Worm (Caenorhabditis elegans): ENCODE results near the gene T25F10.3.
A peak's percentile ranks its signal among the peaks of the same experiment; 100 is the strongest.

Gene T25F10.3

ce11 chrV:6732995-6733394 is 11.9 kb upstream of the T25F10.3 start, which contains the start of gene grl-8:
TSS of gene grl-8 (minus strand) at chrV:6733095.
- no peak for TF ChIP-seq chd-7 (tag; optimal IDR thresholded peaks at IDR 0.05)
- no peak for TF ChIP-seq attf-3 (GFP tag; conservative IDR thresholded peaks at IDR 0.05)
- TF ChIP-seq gei-17 (GFP tag; optimal IDR thresholded peaks at IDR 0.05), result no peak
- no peak for TF ChIP-seq die-1 (tag; optimal IDR thresholded peaks at IDR 0.05)
- no peak for TF ChIP-seq ceh-100 (GFP tag; IDR thresholded peaks at IDR 0.05)

ce11 chrV:6736108-6736507 is 8.8 kb upstream of the T25F10.3 start:
- no peak for TF ChIP-seq F33H1.4 (GFP tag; IDR thresholded peaks at IDR 0.05)
- no peak for TF ChIP-seq dpl-1 (GFP tag; optimal IDR thresholded peaks at IDR 0.05)
- no peak for TF ChIP-seq mel-28 (tag; optimal IDR thresholded peaks at IDR 0.05; ENCODE audit: borderline replicate concordance)
- TF ChIP-seq him-1 (tag; optimal IDR thresholded peaks at IDR 0.05), result no peak
- TF ChIP-seq ztf-26 (tag; optimal IDR thresholded peaks at IDR 0.05), result no peak
- no peak for TF ChIP-seq ztf-3 (GFP tag; optimal IDR thresholded peaks at IDR 0.05)
- no peak for TF ChIP-seq rcor-1 (GFP tag; IDR thresholded peaks at IDR 0.05)
- TF ChIP-seq ztf-28 (GFP tag; IDR thresholded peaks at IDR 0.05), result no peak
- TF ChIP-seq nfya-1 (tag; optimal IDR thresholded peaks at IDR 0.05; ENCODE audit: borderline replicate concordance, insufficient read depth), result no peak
- no peak for TF ChIP-seq C06A6.2 (GFP tag; conservative IDR thresholded peaks at IDR 0.05)
- no peak for TF ChIP-seq cebp-1 (GFP tag; IDR thresholded peaks at IDR 0.05)
- TF ChIP-seq cebp-1 (tag; optimal IDR thresholded peaks at IDR 0.05), result no peak
- no peak for TF ChIP-seq ama-1 (optimal IDR thresholded peaks at IDR 0.05)
- no peak for TF ChIP-seq ama-1 (GFP tag; optimal IDR thresholded peaks at IDR 0.05)
- no peak for TF ChIP-seq nhr-80 (tag; optimal IDR thresholded peaks at IDR 0.05)
- no peak for TF ChIP-seq snpc-1.1 (tag; optimal IDR thresholded peaks at IDR 0.05; ENCODE audit: insufficient read depth)
- no peak for TF ChIP-seq hsf-1 (GFP tag; IDR thresholded peaks at IDR 0.05)
- TF ChIP-seq nhr-179 (tag; optimal IDR thresholded peaks at IDR 0.05), result no peak
- TF ChIP-seq B0035.1 (tag; optimal IDR thresholded peaks at IDR 0.05), result no peak
- TF ChIP-seq lir-1 (GFP tag; conservative IDR thresholded peaks at IDR 0.05), result no peak

- TF ChIP-seq cebp-1 (GFP tag; IDR thresholded peaks at IDR 0.05) (no peak), cebp-1 (tag; optimal IDR thresholded peaks at IDR 0.05) (peak; percentile 62), Y95B8A.8 (GFP tag; IDR thresholded peaks at IDR 0.05) (no peak)
These were observed 8.0 kb upstream of the T25F10.3 start for ce11 chrV:6736877-6737276.

DNA sequence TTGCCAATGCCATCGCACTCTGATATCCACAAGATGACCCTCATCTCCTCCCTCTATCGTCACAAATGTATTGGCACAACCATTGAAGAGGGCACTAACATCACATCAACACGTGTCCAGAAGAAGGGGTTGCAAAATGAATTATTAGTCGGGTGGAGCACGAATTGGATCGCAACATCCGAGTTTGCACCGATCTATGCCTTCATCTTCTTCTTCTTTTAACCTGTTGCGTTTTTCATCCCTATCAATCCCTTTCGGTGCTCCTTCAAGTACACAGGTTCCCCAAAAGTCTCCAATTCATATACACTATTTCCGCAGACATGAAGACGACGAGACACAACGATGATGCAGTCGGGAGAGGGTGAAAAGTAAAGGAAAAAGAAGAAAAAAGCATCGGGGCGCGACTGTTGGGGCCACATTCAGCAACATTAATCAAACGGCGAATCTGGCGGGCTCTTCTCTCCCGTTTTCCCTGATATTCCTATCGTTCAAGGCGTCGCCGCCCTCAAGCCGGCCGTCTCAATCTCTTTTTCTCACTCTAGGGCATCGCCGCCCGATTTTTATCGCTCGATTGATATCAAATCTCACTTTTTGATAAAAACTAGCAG is 6.7 kb downstream of the T25F10.3 start:
- TF ChIP-seq F39B2.1 (GFP tag; IDR thresholded peaks at IDR 0.05), result no peak
- no peak for TF ChIP-seq nfya-2 (GFP tag; IDR thresholded peaks at IDR 0.05)
- TF ChIP-seq somi-1 (GFP tag; optimal IDR thresholded peaks at IDR 0.05), result no peak
- TF ChIP-seq dpff-1 (tag; optimal IDR thresholded peaks at IDR 0.05), result no peak
- peak; percentile 58 for TF ChIP-seq zfh-2 (GFP tag; conservative IDR thresholded peaks at IDR 0.05)
- TF ChIP-seq F23B12.7 (tag; optimal IDR thresholded peaks at IDR 0.05; ENCODE audit: insufficient read depth), result no peak
- TF ChIP-seq ztf-22 (GFP tag; optimal IDR thresholded peaks at IDR 0.05), result no peak

- TF ChIP-seq hsf-1 (GFP tag; IDR thresholded peaks at IDR 0.05) (peak; percentile 21; the same call in 1 of the 2 replicates), Y56A3A.18 (GFP tag; IDR thresholded peaks at IDR 0.05) (no peak), cebp-2 (GFP tag; IDR thresholded peaks at IDR 0.05) (no peak), T07F8.4 (tag; optimal IDR thresholded peaks at IDR 0.05) (no peak), attf-5 (GFP tag; optimal IDR thresholded peaks at IDR 0.05) (no peak), F23B12.7 (tag; optimal IDR thresholded peaks at IDR 0.05; ENCODE audit: insufficient read depth) (no peak)
These were observed 8.4 kb downstream of the T25F10.3 start for ce11 chrV:6753257-6753656.

Measured in whole organism, young adult.